Fruit fly (Drosophila melanogaster) whole organism, prepupa: ENCODE measurements around the gene Bdp1.
A peak's percentile ranks its signal among the peaks of the same experiment; 100 is the strongest.

Source experiments
- Blimp-1 ChIP-seq: fragments of 200-800 bp; sonication (Bioruptor generic); optimal IDR thresholded peaks from 3 replicates; lab custom pipeline; 2017; ENCODE audit warnings: missing biosample characterization, missing genetic modification characterization, mild to moderate bottlenecking, moderate library complexity, missing genetic modification reagents
- CG10631 ChIP-seq: fragments of 200-800 bp; sonication (Bioruptor generic); optimal IDR thresholded peaks from 2 replicates; lab custom pipeline; 2016; ENCODE audit warnings: missing biosample characterization, missing genetic modification characterization
- CG10669 ChIP-seq: fragments of 200-800 bp; sonication (Bioruptor generic); optimal IDR thresholded peaks from 3 replicates; lab custom pipeline; 2018; ENCODE audit warnings: missing biosample characterization, mild to moderate bottlenecking, missing genetic modification characterization, moderate library complexity
- CG11294 ChIP-seq: fragments of 200-800 bp; sonication (Bioruptor generic); IDR thresholded peaks from 2 replicates; pipeline ENCODE4 v1.3.6; 2022; ENCODE audit warnings: missing biosample characterization, missing genetic modification characterization
- CG11762 ChIP-seq: fragments of 200-800 bp; sonication (Bioruptor generic); optimal IDR thresholded peaks from 3 replicates; lab custom pipeline; 2016; ENCODE audit warnings: missing biosample characterization, missing genetic modification characterization; ENCODE audit not compliant: insufficient read depth
- CG11902 ChIP-seq: fragments of 200-800 bp; sonication (Bioruptor generic); optimal IDR thresholded peaks from 3 replicates; lab custom pipeline; 2016; ENCODE audit warnings: missing biosample characterization, missing genetic modification characterization
- CG15336 ChIP-seq: fragments of 200-800 bp; sonication (Bioruptor generic); IDR thresholded peaks from 2 replicates; pipeline ENCODE4 v1.3.6; 2022; ENCODE audit warnings: missing biosample characterization, missing genetic modification characterization
- CG1621 ChIP-seq: fragments of 200-800 bp; sonication (Bioruptor generic); optimal IDR thresholded peaks from 3 replicates; lab custom pipeline; 2018; ENCODE audit warnings: missing biosample characterization, mild to moderate bottlenecking, missing genetic modification characterization
- CG16779 ChIP-seq: fragments of 200-800 bp; sonication (Bioruptor generic); optimal IDR thresholded peaks from 3 replicates; lab custom pipeline; 2017; ENCODE audit warnings: missing biosample characterization, mild to moderate bottlenecking, missing genetic modification characterization
- CG3032 ChIP-seq: fragments of 200-800 bp; optimal IDR thresholded peaks from 2 replicates; lab custom pipeline; 2019; ENCODE audit warnings: missing biosample characterization, mild to moderate bottlenecking, missing genetic modification characterization, moderate library complexity
- CG34406 ChIP-seq: fragments of 200-800 bp; sonication (Bioruptor generic); optimal IDR thresholded peaks from 3 replicates; lab custom pipeline; 2016; ENCODE audit warnings: missing biosample characterization, missing genetic modification characterization
- CG3919 ChIP-seq: fragments of 200-800 bp; sonication (Bioruptor generic); optimal IDR thresholded peaks from 3 replicates; lab custom pipeline; 2016; ENCODE audit warnings: missing biosample characterization, missing genetic modification characterization
- CG6163 ChIP-seq: fragments of 200-800 bp; sonication (Bioruptor generic); IDR thresholded peaks from 3 replicates; pipeline ENCODE4 v1.3.6; 2022; ENCODE audit warnings: missing biosample characterization, missing genetic modification characterization
- CG6276 ChIP-seq: fragments of 200-800 bp; sonication (Bioruptor generic); optimal IDR thresholded peaks from 2 replicates; lab custom pipeline; 2017; ENCODE audit warnings: missing biosample characterization, mild to moderate bottlenecking, missing genetic modification characterization
- CG6808 ChIP-seq: fragments of 200-800 bp; sonication (Bioruptor generic); optimal IDR thresholded peaks from 3 replicates; lab custom pipeline; 2017; ENCODE audit warnings: missing biosample characterization, missing genetic modification characterization, mild to moderate bottlenecking, moderate library complexity, missing genetic modification reagents
- CG6854 ChIP-seq: fragments of 200-800 bp; sonication (Bioruptor generic); optimal IDR thresholded peaks from 2 replicates; lab custom pipeline; 2017; ENCODE audit warnings: missing biosample characterization, mild to moderate bottlenecking, missing genetic modification characterization
- CG7368 ChIP-seq: fragments of 200-800 bp; sonication (Bioruptor generic); optimal IDR thresholded peaks from 3 replicates; lab custom pipeline; 2016; ENCODE audit warnings: missing biosample characterization, missing genetic modification characterization
- CG8119 ChIP-seq: fragments of 200-800 bp; sonication (Bioruptor generic); IDR thresholded peaks from 3 replicates; pipeline ENCODE4 v1.3.6; 2022; ENCODE audit warnings: missing biosample characterization, missing genetic modification characterization
- CG8319 ChIP-seq: fragments of 200-800 bp; sonication (Bioruptor generic); optimal IDR thresholded peaks from 3 replicates; lab custom pipeline; 2016; ENCODE audit warnings: missing biosample characterization, missing genetic modification characterization
- CG8632 ChIP-seq: fragments of 200-800 bp; sonication (Bioruptor generic); optimal IDR thresholded peaks from 3 replicates; lab custom pipeline; 2016; ENCODE audit warnings: missing biosample characterization, missing genetic modification characterization
- Ets21C ChIP-seq: fragments of 200-800 bp; sonication (Bioruptor generic); optimal IDR thresholded peaks from 3 replicates; lab custom pipeline; 2016; ENCODE audit warnings: missing biosample characterization, missing genetic modification characterization
- Ets96B ChIP-seq: fragments of 200-800 bp; optimal IDR thresholded peaks from 2 replicates; lab custom pipeline; 2019; ENCODE audit warnings: missing biosample characterization, mild to moderate bottlenecking, missing genetic modification characterization, moderate library complexity
- Hr38 ChIP-seq: sonication (Bioruptor generic); optimal IDR thresholded peaks from 2 replicates; lab custom pipeline; 2016; ENCODE audit warnings: missing biosample characterization, missing genetic modification characterization
- Hr39 ChIP-seq: fragments of 200-800 bp; sonication (Bioruptor generic); optimal IDR thresholded peaks from 2 replicates; lab custom pipeline; 2016; ENCODE audit warnings: missing biosample characterization, missing genetic modification characterization
- Lpt ChIP-seq: fragments of 200-800 bp; sonication (Bioruptor generic); optimal IDR thresholded peaks from 3 replicates; lab custom pipeline; 2016; ENCODE audit warnings: missing biosample characterization, missing genetic modification characterization
- Smox ChIP-seq: fragments of 200-800 bp; sonication (Bioruptor generic); optimal IDR thresholded peaks from 3 replicates; lab custom pipeline; 2016; ENCODE audit warnings: missing biosample characterization, missing genetic modification characterization
- Sox14 ChIP-seq: fragments of 200-800 bp; sonication (Bioruptor generic); optimal IDR thresholded peaks from 3 replicates; lab custom pipeline; 2016; ENCODE audit warnings: missing biosample characterization, missing genetic modification characterization
- Sox15 ChIP-seq: fragments of 200-800 bp; sonication (Bioruptor generic); optimal IDR thresholded peaks from 3 replicates; lab custom pipeline; 2016; ENCODE audit warnings: missing biosample characterization, missing genetic modification characterization
- achi ChIP-seq: fragments of 200-800 bp; sonication (Bioruptor generic); optimal IDR thresholded peaks from 3 replicates; lab custom pipeline; 2016; ENCODE audit warnings: missing biosample characterization, missing genetic modification characterization
- acj6 ChIP-seq: fragments of 200-800 bp; sonication (Bioruptor generic); optimal IDR thresholded peaks from 3 replicates; lab custom pipeline; 2016; ENCODE audit warnings: missing biosample characterization, missing genetic modification characterization
- dac ChIP-seq: fragments of 200-800 bp; sonication (Bioruptor generic); optimal IDR thresholded peaks from 2 replicates; lab custom pipeline; 2017; ENCODE audit warnings: missing biosample characterization, mild to moderate bottlenecking, missing genetic modification characterization
- dsx ChIP-seq: fragments of 200-800 bp; optimal IDR thresholded peaks from 3 replicates; lab custom pipeline; 2019; ENCODE audit warnings: missing biosample characterization, mild to moderate bottlenecking, missing genetic modification characterization, moderate library complexity; ENCODE audit not compliant: poor library complexity, severe bottlenecking
- eg ChIP-seq: fragments of 200-800 bp; sonication (Bioruptor generic); IDR thresholded peaks from 3 replicates; pipeline ENCODE4 v1.3.6; 2022; ENCODE audit warnings: missing biosample characterization, missing genetic modification characterization
- esn ChIP-seq: fragments of 200-800 bp; sonication (Bioruptor generic); optimal IDR thresholded peaks from 2 replicates; lab custom pipeline; 2016; ENCODE audit warnings: missing biosample characterization, mild to moderate bottlenecking, missing genetic modification characterization, moderate library complexity
- fd59A ChIP-seq: fragments of 200-800 bp; sonication (Bioruptor generic); optimal IDR thresholded peaks from 2 replicates; lab custom pipeline; 2017; ENCODE audit warnings: missing biosample characterization, mild to moderate bottlenecking, missing genetic modification characterization, missing genetic modification reagents
- fd85E ChIP-seq: fragments of 200-800 bp; sonication (Bioruptor generic); optimal IDR thresholded peaks from 3 replicates; lab custom pipeline; 2016; ENCODE audit warnings: missing biosample characterization, missing genetic modification characterization
- fkh ChIP-seq: fragments of 200-800 bp; sonication (Bioruptor generic); optimal IDR thresholded peaks from 3 replicates; lab custom pipeline; 2017; ENCODE audit warnings: missing biosample characterization, mild to moderate bottlenecking, missing genetic modification characterization, moderate library complexity
- lz ChIP-seq: fragments of 200-800 bp; sonication (Bioruptor generic); optimal IDR thresholded peaks from 3 replicates; lab custom pipeline; 2016; ENCODE audit warnings: missing biosample characterization, missing genetic modification characterization
- pdm3 ChIP-seq: fragments of 200-800 bp; sonication (Bioruptor generic); optimal IDR thresholded peaks from 3 replicates; lab custom pipeline; 2016; ENCODE audit warnings: missing biosample characterization, missing genetic modification characterization
- salr ChIP-seq, 2 experiments: fragments of 200-800 bp; sonication (Bioruptor generic); optimal IDR thresholded peaks; 3 replicates each; lab custom pipeline; 2016 to 2018; ENCODE audit warnings: missing biosample characterization in 2 of 2, missing genetic modification characterization in 2 of 2, mild to moderate bottlenecking in 1 of 2
- ss ChIP-seq, 2 experiments: fragments of 200-800 bp; sonication (Bioruptor generic); optimal IDR thresholded peaks; 2 replicates in 1 of 2; 3 replicates in 1 of 2; lab custom pipeline; 2017 to 2018; ENCODE audit warnings: mild to moderate bottlenecking in 2 of 2, missing biosample characterization in 2 of 2, missing genetic modification characterization in 2 of 2, moderate library complexity in 1 of 2
- svp ChIP-seq: fragments of 200-800 bp; sonication (Bioruptor generic); peaks from one replicate; lab custom pipeline; 2016; ENCODE audit warnings: missing biosample characterization, missing genetic modification characterization
- topi ChIP-seq: fragments of 200-800 bp; sonication (Bioruptor generic); optimal IDR thresholded peaks from 3 replicates; lab custom pipeline; 2016; ENCODE audit warnings: missing biosample characterization, missing genetic modification characterization
- vri ChIP-seq: fragments of 200-800 bp; sonication (Bioruptor generic); optimal IDR thresholded peaks from 3 replicates; lab custom pipeline; 2016; ENCODE audit warnings: missing biosample characterization, mild to moderate bottlenecking, missing genetic modification characterization

Bdp1 gene

DNA sequence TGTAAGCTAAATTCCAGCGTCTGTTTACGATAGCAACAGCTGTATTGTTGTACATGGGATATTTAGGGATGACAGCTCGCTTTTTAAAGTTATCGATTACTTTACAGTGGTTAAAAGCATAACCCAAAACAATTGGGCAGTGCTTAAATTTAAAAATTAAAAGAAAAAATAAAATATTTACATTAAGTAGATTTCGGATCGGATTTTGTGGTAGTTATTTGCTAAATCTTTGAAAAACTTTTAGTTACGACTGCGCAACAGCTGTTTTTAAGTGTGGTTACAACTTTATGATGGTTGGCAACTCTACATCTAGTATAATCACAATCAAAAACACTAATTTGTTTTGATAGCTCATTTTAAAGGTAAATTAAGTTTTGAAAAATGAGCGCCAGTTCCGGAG is 13.6 kb upstream of the Bdp1 start, which contains the start of the genes Ing5 and CG7099 (continued):
- peak; percentile 95 for TF ChIP-seq fkh
- no peak for TF ChIP-seq CG16779
- peak; percentile 88 for TF ChIP-seq dsx (GFP tag; lab: Kevin White, UChicago)
- peak; percentile 95 for TF ChIP-seq pdm3 (GFP tag; lab: Kevin White, UChicago)
- peak; percentile 90 for TF ChIP-seq Lpt
- peak; percentile 88 to 92 for TF ChIP-seq salr (GFP tag; optimal IDR thresholded peaks at IDR 0.05; lab: Kevin White, UChicago)
- no peak for TF ChIP-seq svp (GFP tag; lab: Kevin White, UChicago)
- TF ChIP-seq CG8319: peak; percentile 90
- peak; percentile 90 for TF ChIP-seq CG7368
- TF ChIP-seq CG6854 (GFP tag; lab: Kevin White, UChicago): peak; percentile 82
- TF ChIP-seq CG3919 (GFP tag; lab: Kevin White, UChicago): peak; percentile 96
- peak; percentile 95 for TF ChIP-seq Hr39 (GFP tag; lab: Kevin White, UChicago)
- TF ChIP-seq CG3032 (tag; lab: Kevin White, UChicago): peak; percentile 94
- TF ChIP-seq, all 60 proteins: peak for 53

DNA sequence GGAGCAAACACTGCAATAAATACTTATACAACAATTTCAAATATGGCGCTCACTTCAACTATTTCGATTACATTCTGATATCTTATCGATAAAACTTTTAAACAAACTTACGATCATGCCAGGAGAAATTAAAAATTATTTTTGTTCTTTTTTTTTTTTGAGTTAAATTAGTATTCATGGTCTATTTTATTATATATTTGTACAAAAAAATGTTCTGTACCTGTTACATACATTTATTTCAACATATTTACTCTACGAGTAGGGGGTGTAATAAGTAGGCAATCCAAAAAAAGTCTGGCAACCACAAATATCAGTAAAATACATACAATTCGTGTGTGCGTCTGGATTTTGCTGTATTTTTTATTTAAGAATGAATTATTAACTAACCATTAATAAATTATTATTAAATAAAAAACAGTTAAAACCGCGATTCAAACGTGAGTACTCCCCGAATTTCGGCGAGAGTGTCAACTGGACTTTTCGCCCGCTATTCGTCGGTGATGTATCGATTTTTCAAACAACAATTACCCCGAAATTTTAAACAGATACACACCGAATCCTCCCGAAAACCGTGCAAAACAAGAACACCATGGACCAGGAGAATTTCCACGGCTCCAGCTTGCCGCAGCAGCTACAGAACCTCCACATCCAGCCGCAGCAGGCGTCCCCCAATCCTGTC is 8.8 kb upstream of the Bdp1 start, which contains the start of gene loqs:
loqs (plus strand) TSS at position 302 of the 679 bp plus-strand sequence.
- TF ChIP-seq CG10631 (GFP tag; lab: Kevin White, UChicago) (peak; percentile 3), esn (GFP tag; lab: Kevin White, UChicago) (peak; percentile 23), Smox (GFP tag; lab: Kevin White, UChicago) (no peak), pdm3 (GFP tag; lab: Kevin White, UChicago) (no peak), Hr38 (GFP tag; lab: Kevin White, UChicago) (no peak), dac (no peak), acj6 (GFP tag; lab: Kevin White, UChicago) (peak; percentile 3)
- TF ChIP-seq, all 60 proteins: peak for 3

DNA sequence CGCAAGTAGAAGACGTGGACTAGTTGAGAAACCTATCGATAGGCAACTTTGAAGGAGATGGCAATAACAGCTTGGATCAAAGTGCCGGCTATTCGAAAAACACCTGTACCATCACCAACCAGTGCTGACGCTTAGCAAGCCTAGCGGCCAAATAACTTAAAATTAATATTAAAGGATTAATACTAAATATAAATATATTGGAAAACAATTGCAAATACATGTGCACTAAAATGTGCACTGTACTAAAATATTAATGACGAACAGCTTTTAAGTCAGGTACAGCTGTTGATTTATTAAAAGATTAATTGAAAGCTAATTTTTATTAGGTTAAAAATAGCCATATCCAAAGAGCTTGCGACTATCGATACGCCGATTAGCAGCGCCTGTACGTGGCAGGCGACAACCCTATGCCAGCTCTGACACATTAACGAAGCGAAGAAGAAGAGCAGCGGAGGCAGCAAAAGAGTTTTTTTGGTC is 4.8 kb upstream of the Bdp1 start, which contains the start of the genes CG9302 and beta'COP:
CG9302 (minus strand) TSS at position 51 of the 477 bp plus-strand sequence.
beta'COP (plus strand) TSS at position 415 of the 477 bp plus-strand sequence.
- TF ChIP-seq lz (GFP tag; lab: Kevin White, UChicago) (peak; percentile 71), CG6163 (GFP tag; lab: Robert Waterston, UW) (no peak), Smox (GFP tag; lab: Kevin White, UChicago) (no peak), CG10669 (GFP tag; lab: Kevin White, UChicago) (no peak), salr (GFP tag; optimal IDR thresholded peaks at IDR 0.05; lab: Kevin White, UChicago) (no peak), Blimp-1 (GFP tag; lab: Kevin White, UChicago) (no peak), CG15336 (GFP tag; lab: Robert Waterston, UW) (no peak), Ets96B (tag; lab: Kevin White, UChicago) (peak; percentile 60), CG11902 (GFP tag; lab: Kevin White, UChicago) (peak; percentile 55), CG6276 (no peak), CG1621 (tag; lab: Kevin White, UChicago) (no peak), Sox14 (GFP tag; lab: Kevin White, UChicago) (no peak), pdm3 (GFP tag; lab: Kevin White, UChicago) (no peak), CG6854 (GFP tag; lab: Kevin White, UChicago) (no peak), CG8632 (GFP tag; lab: Kevin White, UChicago) (no peak), Sox15 (peak; percentile 66), acj6 (GFP tag; lab: Kevin White, UChicago) (peak; percentile 72), dac (no peak), fd85E (no peak), Ets21C (GFP tag; lab: Kevin White, UChicago) (no peak), eg (GFP tag; lab: Robert Waterston, UW) (peak; percentile 28; the same call in 1 of the 3 replicates), CG6808 (no peak), Hr38 (GFP tag; lab: Kevin White, UChicago) (no peak), CG8119 (GFP tag; lab: Robert Waterston, UW) (no peak), dsx (GFP tag; lab: Kevin White, UChicago) (peak; percentile 56), fd59A (GFP tag; lab: Kevin White, UChicago) (peak; percentile 16), CG8319 (no peak), achi (GFP tag; lab: Kevin White, UChicago) (peak; percentile 80), vri (no peak), CG34406 (GFP tag; lab: Kevin White, UChicago) (peak; percentile 48), CG3032 (tag; lab: Kevin White, UChicago) (peak; percentile 78), ss (GFP tag; optimal IDR thresholded peaks at IDR 0.05; lab: Kevin White, UChicago) (no peak), CG11294 (GFP tag; lab: Robert Waterston, UW) (peak; percentile 14; the same call in 1 of the 2 replicates), CG7368 (no peak), fkh (no peak), topi (GFP tag; lab: Kevin White, UChicago) (no peak), CG11762 (GFP tag; lab: Kevin White, UChicago) (peak; percentile 32)
